Fruit fly (Drosophila melanogaster) whole organism, pupa: ENCODE measurements around the gene CG11811.

Source experiments
- CG10348 ChIP-seq: fragments of 200-800 bp; sonication (Bioruptor generic); IDR thresholded peaks from 2 replicates; pipeline ENCODE4 v1.3.6; 2022; ENCODE audit warnings: missing biosample characterization, missing genetic modification characterization
- CG12605 ChIP-seq: fragments of 200-800 bp; sonication (Bioruptor generic); IDR thresholded peaks from 2 replicates; pipeline ENCODE4 v1.3.6; 2022; ENCODE audit warnings: missing biosample characterization, missing genetic modification characterization
- CG13204 ChIP-seq: fragments of 200-800 bp; sonication (Bioruptor generic); optimal IDR thresholded peaks from 2 replicates; lab custom pipeline; 2018; ENCODE audit warnings: missing biosample characterization, mild to moderate bottlenecking, missing genetic modification characterization, moderate library complexity
- CG14655 ChIP-seq: fragments of 200-800 bp; sonication (Bioruptor generic); optimal IDR thresholded peaks from 3 replicates; lab custom pipeline; 2017; ENCODE audit warnings: mild to moderate bottlenecking, missing biosample characterization, missing genetic modification reagents, missing genetic modification characterization
- CG15710 ChIP-seq: fragments of 200-800 bp; sonication (Bioruptor generic); optimal IDR thresholded peaks from 2 replicates; lab custom pipeline; 2018; ENCODE audit warnings: missing biosample characterization, mild to moderate bottlenecking, missing genetic modification characterization, moderate library complexity
- CG17806 ChIP-seq: fragments of 200-800 bp; sonication (Bioruptor generic); optimal IDR thresholded peaks from 2 replicates; lab custom pipeline; 2018; ENCODE audit warnings: missing biosample characterization, mild to moderate bottlenecking, missing genetic modification characterization, moderate library complexity
- CG32121 ChIP-seq: fragments of 200-800 bp; sonication (Bioruptor generic); IDR thresholded peaks from 2 replicates; pipeline ENCODE4 v1.3.6; 2022; ENCODE audit warnings: missing biosample characterization, missing genetic modification characterization
- CG34367 ChIP-seq: fragments of 200-800 bp; sonication (Bioruptor generic); optimal IDR thresholded peaks from 2 replicates; lab custom pipeline; 2018; ENCODE audit warnings: missing biosample characterization, mild to moderate bottlenecking, missing genetic modification characterization
- CG4496 ChIP-seq: fragments of 200-800 bp; sonication (Bioruptor generic); IDR thresholded peaks from 3 replicates; pipeline ENCODE4 v1.3.6; 2022; ENCODE audit warnings: missing biosample characterization, missing genetic modification characterization
- CG8159 ChIP-seq: fragments of 200-800 bp; sonication (Bioruptor generic); optimal IDR thresholded peaks from 3 replicates; lab custom pipeline; 2018; ENCODE audit warnings: missing biosample characterization, mild to moderate bottlenecking, missing genetic modification characterization, moderate library complexity
- CG8301 ChIP-seq: fragments of 200-800 bp; sonication (Bioruptor generic); optimal IDR thresholded peaks from 2 replicates; lab custom pipeline; 2018; ENCODE audit warnings: missing biosample characterization, mild to moderate bottlenecking, missing genetic modification characterization
- CG9948 ChIP-seq: fragments of 200-800 bp; sonication (Bioruptor generic); optimal IDR thresholded peaks from 2 replicates; lab custom pipeline; 2018; ENCODE audit warnings: missing biosample characterization, mild to moderate bottlenecking, missing genetic modification characterization, moderate library complexity
- D1 ChIP-seq: fragments of 200-800 bp; sonication (Bioruptor generic); optimal IDR thresholded peaks from 2 replicates; lab custom pipeline; 2018; ENCODE audit warnings: missing biosample characterization, mild to moderate bottlenecking, missing genetic modification characterization, moderate library complexity
- EcR ChIP-seq: fragments of 200-800 bp; sonication (Bioruptor generic); optimal IDR thresholded peaks from 3 replicates; lab custom pipeline; 2019; ENCODE audit warnings: missing biosample characterization, missing genetic modification characterization, mild to moderate bottlenecking, moderate library complexity, missing genetic modification reagents
- Ets98B ChIP-seq: fragments of 200-800 bp; sonication (Bioruptor generic); IDR thresholded peaks from 2 replicates; pipeline ENCODE4 v1.3.6; 2022; ENCODE audit warnings: missing biosample characterization, missing genetic modification characterization
- Pif1A ChIP-seq: fragments of 200-800 bp; sonication (Bioruptor generic); optimal IDR thresholded peaks from 3 replicates; lab custom pipeline; 2016; ENCODE audit warnings: missing biosample characterization, missing genetic modification characterization
- Pif1B ChIP-seq: fragments of 200-800 bp; sonication (Bioruptor generic); optimal IDR thresholded peaks from 3 replicates; lab custom pipeline; 2016; ENCODE audit warnings: missing biosample characterization, missing genetic modification characterization
- Snoo ChIP-seq: fragments of 200-800 bp; sonication (Bioruptor generic); optimal IDR thresholded peaks from 3 replicates; lab custom pipeline; 2017; ENCODE audit warnings: missing biosample characterization, mild to moderate bottlenecking, missing genetic modification characterization, inconsistent platforms
- fd96Ca ChIP-seq: fragments of 200-800 bp; sonication (Bioruptor generic); IDR thresholded peaks from 3 replicates; pipeline ENCODE4 v1.3.6; 2022; ENCODE audit warnings: missing biosample characterization, missing genetic modification characterization
- gl ChIP-seq: fragments of 200-800 bp; sonication (Bioruptor generic); optimal IDR thresholded peaks from 2 replicates; lab custom pipeline; 2018; ENCODE audit warnings: missing biosample characterization, mild to moderate bottlenecking, missing genetic modification characterization
- rn ChIP-seq: fragments of 200-800 bp; sonication (Bioruptor generic); IDR thresholded peaks from 2 replicates; pipeline ENCODE4 v1.3.6; 2022; ENCODE audit warnings: missing biosample characterization, missing genetic modification characterization

CG11811 gene

dm6 chr3L:10732032-10732431 lies 41.2 kb downstream of the CG11811 start:
- TF ChIP-seq EcR (GFP tag; lab: Kevin White, UChicago): no peak
- no peak for TF ChIP-seq Pif1B (GFP tag; lab: Kevin White, UChicago)
- TF ChIP-seq CG14655 (GFP tag; lab: Kevin White, UChicago): no peak
- TF ChIP-seq Snoo: no peak
- TF ChIP-seq gl (tag; lab: Kevin White, UChicago): no peak
- no peak for TF ChIP-seq CG12605 (GFP tag; lab: Robert Waterston, UW)
- no peak for TF ChIP-seq CG13204 (GFP tag; lab: Kevin White, UChicago)
- no peak for TF ChIP-seq CG4496
- no peak for TF ChIP-seq D1 (tag; lab: Kevin White, UChicago)
- no peak for TF ChIP-seq CG10348
- TF ChIP-seq CG15710 (tag; lab: Kevin White, UChicago): no peak
- TF ChIP-seq CG8159 (tag; lab: Kevin White, UChicago): no peak
- no peak for TF ChIP-seq CG32121 (GFP tag; lab: Robert Waterston, UW)

dm6 chr3L:10733502-10733901 lies 42.7 kb downstream of the CG11811 start:
- TF ChIP-seq CG14655 (GFP tag; lab: Kevin White, UChicago): no peak
- no peak for TF ChIP-seq CG10348
- no peak for TF ChIP-seq Ets98B (GFP tag; lab: Robert Waterston, UW)
- TF ChIP-seq CG17806: no peak
- TF ChIP-seq CG12605 (GFP tag; lab: Robert Waterston, UW): no peak
- no peak for TF ChIP-seq Pif1B (GFP tag; lab: Kevin White, UChicago)
- TF ChIP-seq CG32121 (GFP tag; lab: Robert Waterston, UW): no peak
- TF ChIP-seq D1 (tag; lab: Kevin White, UChicago): no peak
- TF ChIP-seq CG34367 (tag; lab: Kevin White, UChicago): no peak
- TF ChIP-seq EcR (GFP tag; lab: Kevin White, UChicago): no peak
- TF ChIP-seq Pif1A: no peak
- TF ChIP-seq Snoo: no peak
- no peak for TF ChIP-seq CG13204 (GFP tag; lab: Kevin White, UChicago)
- no peak for TF ChIP-seq CG4496
- no peak for TF ChIP-seq CG8159 (tag; lab: Kevin White, UChicago)

- TF ChIP-seq CG17806: no peak
- TF ChIP-seq CG4496: peak; percentile 47; the same call in 2 of the 3 replicates
Observed at dm6 chr3L:10734561-10734960, 43.7 kb downstream of the CG11811 start.

dm6 chr3L:10735095-10735494 lies 44.3 kb downstream of the CG11811 start:
- TF ChIP-seq gl (tag; lab: Kevin White, UChicago) (no peak), Snoo (no peak), Pif1B (GFP tag; lab: Kevin White, UChicago) (peak; percentile 33), rn (no peak), Pif1A (peak; percentile 47), CG8301 (peak; percentile 56), CG17806 (peak; percentile 31), CG4496 (0 out of 3 replicates have a peak, but pooled peaks have one; percentile 32), CG14655 (GFP tag; lab: Kevin White, UChicago) (peak; percentile 36), CG15710 (tag; lab: Kevin White, UChicago) (peak; percentile 31), CG12605 (GFP tag; lab: Robert Waterston, UW) (peak; percentile 16; the same call in 1 of the 2 replicates), CG34367 (tag; lab: Kevin White, UChicago) (peak; percentile 44), CG9948 (tag; lab: Kevin White, UChicago) (peak; percentile 9), CG32121 (GFP tag; lab: Robert Waterston, UW) (peak; percentile 66), CG8159 (tag; lab: Kevin White, UChicago) (peak; percentile 10), CG10348 (no peak)

dm6 chr3L:10736483-10737122 lies 45.8 kb downstream of the CG11811 start:
- no peak for TF ChIP-seq gl (tag; lab: Kevin White, UChicago)
- no peak for TF ChIP-seq D1 (tag; lab: Kevin White, UChicago)
- peak; percentile 30; the same call in 1 of the 2 replicates for TF ChIP-seq Ets98B (GFP tag; lab: Robert Waterston, UW)
- TF ChIP-seq Pif1B (GFP tag; lab: Kevin White, UChicago): peak; percentile 30
- peak; percentile 13 for TF ChIP-seq CG8159 (tag; lab: Kevin White, UChicago)
- peak; percentile 23 for TF ChIP-seq CG17806
- TF ChIP-seq CG4496: peak; percentile 43; the same call in 2 of the 3 replicates
- TF ChIP-seq CG10348: no peak
- TF ChIP-seq CG12605 (GFP tag; lab: Robert Waterston, UW): peak; percentile 34; the same call in 1 of the 2 replicates
- TF ChIP-seq EcR (GFP tag; lab: Kevin White, UChicago): no peak
- 0 out of 2 replicates have a peak, but pooled peaks have one; percentile 33 for TF ChIP-seq rn
- TF ChIP-seq fd96Ca: peak; percentile 27; the same call in 1 of the 3 replicates
- peak; percentile 5 for TF ChIP-seq CG8301
- TF ChIP-seq CG32121 (GFP tag; lab: Robert Waterston, UW): peak; percentile 67
- TF ChIP-seq CG15710 (tag; lab: Kevin White, UChicago): no peak
- TF ChIP-seq Pif1A: peak; percentile 55
- TF ChIP-seq CG34367 (tag; lab: Kevin White, UChicago): no peak
- TF ChIP-seq CG9948 (tag; lab: Kevin White, UChicago): peak; percentile 21
- TF ChIP-seq CG14655 (GFP tag; lab: Kevin White, UChicago): peak; percentile 45
- no peak for TF ChIP-seq CG13204 (GFP tag; lab: Kevin White, UChicago)
- TF ChIP-seq Snoo: no peak

dm6 chr3L:10737123-10737709 lies 46.4 kb downstream of the CG11811 start:
- peak; percentile 11 for TF ChIP-seq CG8301
- peak; percentile 65 for TF ChIP-seq CG32121 (GFP tag; lab: Robert Waterston, UW)
- TF ChIP-seq CG34367 (tag; lab: Kevin White, UChicago): peak; percentile 39
- no peak for TF ChIP-seq Pif1B (GFP tag; lab: Kevin White, UChicago)
- peak; percentile 27; the same call in 1 of the 2 replicates for TF ChIP-seq Ets98B (GFP tag; lab: Robert Waterston, UW)
- peak; percentile 67 for TF ChIP-seq CG13204 (GFP tag; lab: Kevin White, UChicago)
- peak; percentile 22 for TF ChIP-seq Snoo
- TF ChIP-seq CG8159 (tag; lab: Kevin White, UChicago): peak; percentile 33
- no peak for TF ChIP-seq CG17806
- no peak for TF ChIP-seq Pif1A
- peak; percentile 92 for TF ChIP-seq EcR (GFP tag; lab: Kevin White, UChicago)
- no peak for TF ChIP-seq D1 (tag; lab: Kevin White, UChicago)
- TF ChIP-seq CG4496: peak; percentile 61; the same call in 2 of the 3 replicates
- 0 out of 2 replicates have a peak, but pooled peaks have one; percentile 3 for TF ChIP-seq CG12605 (GFP tag; lab: Robert Waterston, UW)
- TF ChIP-seq gl (tag; lab: Kevin White, UChicago): peak; percentile 59
- peak; percentile 63 for TF ChIP-seq fd96Ca
- peak; percentile 28 for TF ChIP-seq CG15710 (tag; lab: Kevin White, UChicago)
- no peak for TF ChIP-seq CG9948 (tag; lab: Kevin White, UChicago)
- TF ChIP-seq CG14655 (GFP tag; lab: Kevin White, UChicago): peak; percentile 43
- TF ChIP-seq CG10348: no peak
- TF ChIP-seq rn: 0 out of 2 replicates have a peak, but pooled peaks have one; percentile 37
